Worm (Caenorhabditis elegans) whole organism, young adult: ENCODE results near the gene atp-4.

Experiments used
- B0336.3 ChIP-seq: fragments of 200-800 bp; sonication (Bioruptor generic); IDR thresholded peaks from 2 replicates; pipeline ENCODE4 v1.3.6; 2022; ENCODE audit warnings: missing genetic modification characterization, missing compliant biosample characterization
- C06A6.2 ChIP-seq: fragments of 200-800 bp; sonication (Bioruptor generic); conservative IDR thresholded peaks from 2 replicates; pipeline ENCODE4 v1.3.6; 2022; ENCODE audit warnings: missing genetic modification characterization, missing compliant biosample characterization
- F22D6.2 ChIP-seq: sonication (generic microtip); optimal IDR thresholded peaks from 2 replicates; lab custom pipeline; 2016; ENCODE audit warnings: mild to moderate bottlenecking, missing genetic modification characterization, missing compliant biosample characterization
- F23B12.7 ChIP-seq: sonication (generic microtip); optimal IDR thresholded peaks from 2 replicates; lab custom pipeline; 2017; ENCODE audit warnings: missing genetic modification characterization, mild to moderate bottlenecking, missing compliant biosample characterization, antibody characterized with exemption, moderate library complexity; ENCODE audit not compliant: insufficient read depth
- F33H1.4 ChIP-seq: fragments of 200-800 bp; sonication (Bioruptor generic); IDR thresholded peaks from 2 replicates; pipeline ENCODE4 v1.3.6; 2022; ENCODE audit warnings: missing genetic modification reagents, missing genetic modification characterization, missing compliant biosample characterization
- F52B5.7 ChIP-seq: sonication (generic microtip); optimal IDR thresholded peaks from 2 replicates; lab custom pipeline; 2016; ENCODE audit warnings: mild to moderate bottlenecking, missing genetic modification characterization, missing compliant biosample characterization
- Y79H2A.3 ChIP-seq: fragments of 200-800 bp; sonication (Bioruptor generic); conservative IDR thresholded peaks from 2 replicates; pipeline ENCODE4 v1.3.6; 2022; ENCODE audit warnings: missing genetic modification reagents, missing genetic modification characterization, missing compliant biosample characterization
- Y95B8A.8 ChIP-seq: fragments of 200-800 bp; sonication (Bioruptor generic); IDR thresholded peaks from 2 replicates; pipeline ENCODE4 v1.3.6; 2022; ENCODE audit warnings: missing genetic modification reagents, missing genetic modification characterization, missing compliant biosample characterization
- aptf-2 ChIP-seq: fragments of 200-800 bp; sonication (Bioruptor generic); conservative IDR thresholded peaks from 2 replicates; pipeline ENCODE4 v1.3.6; 2022; ENCODE audit warnings: missing genetic modification reagents, missing genetic modification characterization, missing compliant biosample characterization
- aptf-3 ChIP-seq: fragments of 200-800 bp; sonication (Bioruptor generic); IDR thresholded peaks from 2 replicates; pipeline ENCODE4 v1.3.6; 2022; ENCODE audit warnings: missing genetic modification characterization, missing compliant biosample characterization
- cebp-2 ChIP-seq: fragments of 200-800 bp; sonication (Bioruptor generic); IDR thresholded peaks from 2 replicates; pipeline ENCODE4 v1.3.6; 2022; ENCODE audit warnings: missing genetic modification characterization, missing compliant biosample characterization
- ceh-40 ChIP-seq: fragments of 200-800 bp; sonication (Bioruptor generic); IDR thresholded peaks from 2 replicates; pipeline ENCODE4 v1.3.6; 2022; ENCODE audit warnings: missing genetic modification characterization, missing compliant biosample characterization
- ceh-79 ChIP-seq: sonication (generic microtip); optimal IDR thresholded peaks from 2 replicates; lab custom pipeline; 2017; ENCODE audit warnings: mild to moderate bottlenecking, missing genetic modification characterization, missing compliant biosample characterization
- dox-1 ChIP-seq: fragments of 200-800 bp; sonication (Bioruptor generic); IDR thresholded peaks from 2 replicates; pipeline ENCODE4 v1.3.6; 2022; ENCODE audit warnings: missing genetic modification reagents, missing genetic modification characterization, missing compliant biosample characterization
- efl-1 ChIP-seq: fragments of 150-350 bp; optimal IDR thresholded peaks from 2 replicates; lab custom pipeline; 2014; ENCODE audit warnings: missing biosample characterization, missing genetic modification reagents, missing genetic modification characterization
- egl-18 ChIP-seq: fragments of 200-800 bp; sonication (Bioruptor generic); IDR thresholded peaks from 2 replicates; pipeline ENCODE4 v1.3.6; 2022; ENCODE audit warnings: missing genetic modification reagents, missing genetic modification characterization, missing compliant biosample characterization
- ekl-4 ChIP-seq: fragments of 200-800 bp; sonication (Bioruptor generic); IDR thresholded peaks from 2 replicates; pipeline ENCODE4 v1.3.6; 2022; ENCODE audit warnings: missing genetic modification reagents, missing genetic modification characterization, missing compliant biosample characterization
- gei-17 ChIP-seq: fragments of 200-800 bp; sonication (Bioruptor generic); optimal IDR thresholded peaks from 2 replicates; lab custom pipeline; 2018; ENCODE audit warnings: mild to moderate bottlenecking, missing genetic modification characterization, missing compliant biosample characterization
- hlh-12 ChIP-seq: sonication (generic microtip); optimal IDR thresholded peaks from 2 replicates; lab custom pipeline; 2016; ENCODE audit warnings: missing genetic modification characterization, missing compliant biosample characterization
- hmg-1.2 ChIP-seq: fragments of 200-800 bp; sonication (Bioruptor generic); IDR thresholded peaks from 2 replicates; pipeline ENCODE4 v1.3.6; 2022; ENCODE audit warnings: missing genetic modification reagents, missing genetic modification characterization, missing compliant biosample characterization
- hmg-20 ChIP-seq: fragments of 200-800 bp; sonication (Bioruptor generic); IDR thresholded peaks from 2 replicates; pipeline ENCODE4 v1.3.6; 2022; ENCODE audit warnings: missing genetic modification reagents, missing genetic modification characterization, missing compliant biosample characterization
- lin-40 ChIP-seq: sonication (generic microtip); optimal IDR thresholded peaks from 2 replicates; lab custom pipeline; 2016; ENCODE audit warnings: missing genetic modification characterization, mild to moderate bottlenecking, missing compliant biosample characterization, missing genotype, missing genetic modification reagents
- lsl-1 ChIP-seq: fragments of 200-800 bp; sonication (Bioruptor generic); optimal IDR thresholded peaks from 2 replicates; lab custom pipeline; 2018; ENCODE audit warnings: mild to moderate bottlenecking, missing genetic modification characterization, moderate library complexity, missing compliant biosample characterization
- madf-10 ChIP-seq: sonication (generic microtip); optimal IDR thresholded peaks from 2 replicates; lab custom pipeline; 2016; ENCODE audit warnings: mild to moderate bottlenecking, missing genetic modification characterization, missing compliant biosample characterization
- madf-6 ChIP-seq: fragments of 200-800 bp; sonication (Bioruptor generic); IDR thresholded peaks from 2 replicates; pipeline ENCODE4 v1.3.6; 2022; ENCODE audit warnings: missing genetic modification reagents, missing genetic modification characterization, missing compliant biosample characterization
- mxl-1 ChIP-seq: sonication (generic microtip); optimal IDR thresholded peaks from 2 replicates; lab custom pipeline; 2016; ENCODE audit warnings: missing genetic modification characterization, missing compliant biosample characterization
- nhr-80 ChIP-seq: sonication (generic microtip); optimal IDR thresholded peaks from 2 replicates; lab custom pipeline; 2016; ENCODE audit warnings: missing genetic modification characterization, missing compliant biosample characterization
- pha-4 ChIP-seq: fragments of 150-350 bp; sonication (generic microtip); optimal IDR thresholded peaks from 2 replicates; lab custom pipeline; 2014; ENCODE audit warnings: missing biosample characterization, missing genetic modification reagents, missing genetic modification characterization
- rcor-1 ChIP-seq: fragments of 200-800 bp; sonication (Bioruptor generic); IDR thresholded peaks from 2 replicates; pipeline ENCODE4 v1.3.6; 2022; ENCODE audit warnings: missing genetic modification reagents, missing genetic modification characterization, missing compliant biosample characterization
- rec-8 ChIP-seq, 2 experiments: sonication (generic microtip); optimal IDR thresholded peaks; 2 replicates each; lab custom pipeline; 2016; ENCODE audit warnings: mild to moderate bottlenecking in 2 of 2, missing genetic modification characterization in 2 of 2, missing genetic modification reagents in 2 of 2, missing genotype in 2 of 2, missing biosample characterization in 1 of 2, missing compliant biosample characterization in 1 of 2, moderate library complexity in 1 of 2
- sea-2 ChIP-seq: fragments of 200-800 bp; sonication (Bioruptor generic); IDR thresholded peaks from 2 replicates; pipeline ENCODE4 v1.3.6; 2022; ENCODE audit warnings: missing genetic modification characterization, missing compliant biosample characterization
- snpc-1.3 ChIP-seq: sonication (generic microtip); optimal IDR thresholded peaks from 2 replicates; lab custom pipeline; 2017; ENCODE audit warnings: missing genetic modification characterization, mild to moderate bottlenecking, missing compliant biosample characterization, antibody characterized with exemption, moderate library complexity, missing genotype, missing genetic modification reagents; ENCODE audit not compliant: insufficient read depth
- tlf-1 ChIP-seq: fragments of 200-800 bp; sonication (Bioruptor generic); optimal IDR thresholded peaks from 2 replicates; lab custom pipeline; 2018; ENCODE audit warnings: mild to moderate bottlenecking, missing genetic modification characterization, missing compliant biosample characterization
- xnd-1 ChIP-seq: sonication (generic microtip); optimal IDR thresholded peaks from 2 replicates; lab custom pipeline; 2016; ENCODE audit warnings: missing genotype, missing genetic modification reagents, missing genetic modification characterization, missing compliant biosample characterization
- ztf-26 ChIP-seq: sonication (generic microtip); optimal IDR thresholded peaks from 2 replicates; lab custom pipeline; 2017; ENCODE audit warnings: missing genetic modification characterization, missing compliant biosample characterization
- ztf-3 ChIP-seq: fragments of 200-800 bp; sonication (Bioruptor generic); optimal IDR thresholded peaks from 2 replicates; lab custom pipeline; 2018; ENCODE audit warnings: mild to moderate bottlenecking, missing genetic modification characterization, missing compliant biosample characterization

The atp-4 gene

ce11 chrV:6453122-6453521, 26.2 kb upstream of the atp-4 start, which contains the start of gene acl-9:
Gene acl-9 (plus strand): TSS chrV:6453226.
- TF ChIP-seq mxl-1 (tag; lab: Kevin White, UChicago) = no peak
- TF ChIP-seq hlh-12 (tag; lab: Kevin White, UChicago) = no peak
- TF ChIP-seq snpc-1.3 (tag; lab: Kevin White, UChicago) = no peak
- TF ChIP-seq Y79H2A.3 (GFP tag; lab: Robert Waterston, UW) = no peak
- no peak for TF ChIP-seq gei-17 (GFP tag; lab: Kevin White, UChicago)
- TF ChIP-seq rcor-1 = 0 out of 2 replicates have a peak, but pooled peaks have one; percentile 7
- peak; percentile 53 for TF ChIP-seq madf-6 (GFP tag; lab: Robert Waterston, UW)
- TF ChIP-seq ztf-26 = no peak
- no peak for TF ChIP-seq madf-10 (tag; lab: Kevin White, UChicago)
- TF ChIP-seq ceh-79 (tag; lab: Kevin White, UChicago) = peak; percentile 25
- no peak for TF ChIP-seq cebp-2 (GFP tag; lab: Robert Waterston, UW)
- no peak for TF ChIP-seq sea-2 (GFP tag; lab: Robert Waterston, UW)
- 0 out of 2 replicates have a peak, but pooled peaks have one; percentile 11 for TF ChIP-seq ekl-4 (GFP tag; lab: Robert Waterston, UW)
- no peak for TF ChIP-seq Y95B8A.8
- no peak for TF ChIP-seq aptf-2
- no peak for TF ChIP-seq F52B5.7
- peak; percentile 35; the same call in 1 of the 2 replicates for TF ChIP-seq B0336.3
- no peak for TF ChIP-seq hmg-20 (GFP tag; lab: Robert Waterston, UW)
- TF ChIP-seq xnd-1 (tag; lab: Kevin White, UChicago) = no peak
- no peak for TF ChIP-seq aptf-3 (GFP tag; lab: Robert Waterston, UW)
- TF ChIP-seq lin-40 (tag; lab: Kevin White, UChicago) = no peak
- no peak for TF ChIP-seq rec-8 (tag; optimal IDR thresholded peaks at IDR 0.05; lab: Kevin White, UChicago)
- TF ChIP-seq C06A6.2 (GFP tag; lab: Robert Waterston, UW) = no peak

DNA sequence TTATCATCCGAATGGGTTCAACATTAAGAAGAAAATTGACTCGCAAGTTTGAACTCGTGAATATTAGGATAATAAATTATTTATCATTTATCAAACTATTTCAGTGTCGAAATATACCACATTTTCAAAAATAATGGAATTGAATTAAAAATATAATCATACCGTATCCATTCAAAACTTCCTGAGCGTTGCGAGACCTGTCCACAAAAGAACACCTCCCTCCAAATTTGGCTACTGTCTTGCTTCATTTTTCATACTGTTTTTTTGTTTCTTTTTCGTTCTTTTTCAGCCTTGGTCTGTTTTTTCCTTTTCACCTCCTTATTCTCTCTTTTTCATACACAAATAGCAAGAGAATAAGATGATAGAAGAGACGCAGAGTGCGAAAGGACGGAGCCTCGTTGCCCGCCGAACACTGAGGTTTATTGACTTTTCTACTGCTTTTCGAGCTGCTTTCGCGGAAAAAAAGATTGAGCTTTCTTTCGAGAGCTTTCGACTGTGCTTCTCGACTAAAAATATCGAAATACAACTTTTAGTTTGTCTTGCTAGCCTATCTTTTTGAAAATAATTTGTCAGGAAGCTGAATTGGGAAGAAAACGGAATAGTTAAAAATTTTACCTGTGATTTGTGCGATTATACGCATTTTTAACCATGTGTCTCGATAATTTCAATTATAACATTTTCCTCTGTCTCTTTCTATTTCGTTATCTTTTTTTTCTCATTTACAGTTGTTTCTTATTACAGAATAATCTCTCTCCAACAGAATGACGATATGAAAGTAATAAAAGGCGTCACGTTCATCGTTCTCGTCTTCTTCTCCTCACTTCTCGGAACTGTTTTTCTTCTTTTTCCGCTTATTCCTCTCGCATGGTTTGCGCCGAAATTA, 23.5 kb upstream of the atp-4 start, which contains the start of gene acl-8:
acl-8 (plus strand) TSS at position 742 of the 883 bp plus-strand sequence.
- TF ChIP-seq egl-18 (GFP tag; lab: Robert Waterston, UW) = no peak
- TF ChIP-seq F23B12.7 (tag; lab: Kevin White, UChicago) = no peak
- no peak for TF ChIP-seq ztf-3
- peak; percentile 39; the same call in 1 of the 2 replicates for TF ChIP-seq madf-6 (GFP tag; lab: Robert Waterston, UW)
- TF ChIP-seq hmg-1.2 (GFP tag; lab: Robert Waterston, UW) = peak; percentile 68; the same call in 1 of the 2 replicates
- no peak for TF ChIP-seq ceh-40 (GFP tag; lab: Robert Waterston, UW)
- TF ChIP-seq gei-17 (GFP tag; lab: Kevin White, UChicago) = no peak
- TF ChIP-seq F22D6.2 (tag; lab: Kevin White, UChicago) = no peak
- TF ChIP-seq F33H1.4 = peak; percentile 62
- no peak for TF ChIP-seq tlf-1 (GFP tag; lab: Kevin White, UChicago)
- 0 out of 2 replicates have a peak, but pooled peaks have one; percentile 30 for TF ChIP-seq dox-1 (GFP tag; lab: Robert Waterston, UW)
- no peak for TF ChIP-seq pha-4 (tag; lab: Kevin White, UChicago)
- peak; percentile 82 for TF ChIP-seq nhr-80 (tag; lab: Kevin White, UChicago)
- peak; percentile 67 for TF ChIP-seq lsl-1 (GFP tag; lab: Kevin White, UChicago)
- TF ChIP-seq efl-1 (GFP tag; lab: Kevin White, UChicago) = no peak
